Worm (Caenorhabditis elegans): ENCODE data around the gene ldb-1.

Gene ldb-1

ce11 chrX:11036114-11037087 lies 7.7 kb downstream of the ldb-1 start:
- TF ChIP-seq W03F9.2 (tag; optimal IDR thresholded peaks at IDR 0.05): no peak
- TF ChIP-seq him-1 (tag; optimal IDR thresholded peaks at IDR 0.05): no peak
- no peak for TF ChIP-seq dao-5 (tag; optimal IDR thresholded peaks at IDR 0.05)

- TF ChIP-seq W03F9.2 (tag; optimal IDR thresholded peaks at IDR 0.05) (no peak), him-1 (tag; optimal IDR thresholded peaks at IDR 0.05) (no peak), dao-5 (tag; optimal IDR thresholded peaks at IDR 0.05) (no peak)
Observed at ce11 chrX:11038221-11038620, 9.5 kb downstream of the ldb-1 start.

ce11 chrX:11042777-11043176 lies 14.1 kb downstream of the ldb-1 start, which contains the start of gene C09F12.3:
Gene C09F12.3 (minus strand): TSS chrX:11042877.
- TF ChIP-seq him-1 (tag; optimal IDR thresholded peaks at IDR 0.05) (no peak), W03F9.2 (tag; optimal IDR thresholded peaks at IDR 0.05) (no peak), dao-5 (tag; optimal IDR thresholded peaks at IDR 0.05) (no peak)

- TF ChIP-seq dao-5 (tag; optimal IDR thresholded peaks at IDR 0.05): no peak
- no peak for TF ChIP-seq W03F9.2 (tag; optimal IDR thresholded peaks at IDR 0.05)
- TF ChIP-seq him-1 (tag; optimal IDR thresholded peaks at IDR 0.05): no peak
Observed at ce11 chrX:11047183-11047582, 18.5 kb downstream of the ldb-1 start, which contains the start of gene clc-1. Gene clc-1 (plus strand): TSS chrX:11047446.

ce11 chrX:11050335-11050734 lies 21.6 kb downstream of the ldb-1 start:
- TF ChIP-seq him-1 (tag; optimal IDR thresholded peaks at IDR 0.05): no peak
- no peak for TF ChIP-seq dao-5 (tag; optimal IDR thresholded peaks at IDR 0.05)
- TF ChIP-seq W03F9.2 (tag; optimal IDR thresholded peaks at IDR 0.05): no peak

- TF ChIP-seq W03F9.2 (tag; optimal IDR thresholded peaks at IDR 0.05): no peak
- no peak for TF ChIP-seq him-1 (tag; optimal IDR thresholded peaks at IDR 0.05)
- TF ChIP-seq dao-5 (tag; optimal IDR thresholded peaks at IDR 0.05): no peak
Observed at ce11 chrX:11053615-11054014, 24.9 kb downstream of the ldb-1 start, which contains the start of gene C09F12.2. Gene C09F12.2 (plus strand): TSS chrX:11053915.

- TF ChIP-seq dao-5 (tag; optimal IDR thresholded peaks at IDR 0.05) (no peak), W03F9.2 (tag; optimal IDR thresholded peaks at IDR 0.05) (no peak), him-1 (tag; optimal IDR thresholded peaks at IDR 0.05) (no peak)
Observed at ce11 chrX:11057028-11057427, 28.3 kb downstream of the ldb-1 start, which contains the start of gene lpr-3. Gene lpr-3 (plus strand): TSS chrX:11057401.

- no peak for TF ChIP-seq dao-5 (tag; optimal IDR thresholded peaks at IDR 0.05)
- no peak for TF ChIP-seq him-1 (tag; optimal IDR thresholded peaks at IDR 0.05)
- TF ChIP-seq W03F9.2 (tag; optimal IDR thresholded peaks at IDR 0.05): no peak
Observed at ce11 chrX:11059744-11060143, 31.0 kb downstream of the ldb-1 start, which contains the start of gene lpr-6. Gene lpr-6 (plus strand): TSS chrX:11059994.

- TF ChIP-seq him-1 (tag; optimal IDR thresholded peaks at IDR 0.05) (no peak), dao-5 (tag; optimal IDR thresholded peaks at IDR 0.05) (no peak), W03F9.2 (tag; optimal IDR thresholded peaks at IDR 0.05) (no peak)
Observed at ce11 chrX:11060940-11061339, 32.2 kb downstream of the ldb-1 start.

ce11 chrX:11061904-11062303 lies 33.2 kb downstream of the ldb-1 start, which contains the start of gene lpr-5:
Gene lpr-5 (plus strand): TSS chrX:11062123.
- TF ChIP-seq dao-5 (tag; optimal IDR thresholded peaks at IDR 0.05) (no peak), him-1 (tag; optimal IDR thresholded peaks at IDR 0.05) (no peak), W03F9.2 (tag; optimal IDR thresholded peaks at IDR 0.05) (no peak)

- TF ChIP-seq dao-5 (tag; optimal IDR thresholded peaks at IDR 0.05): no peak
- no peak for TF ChIP-seq him-1 (tag; optimal IDR thresholded peaks at IDR 0.05)
- TF ChIP-seq W03F9.2 (tag; optimal IDR thresholded peaks at IDR 0.05): no peak
Observed at ce11 chrX:11064799-11065198, 36.1 kb downstream of the ldb-1 start, which contains the start of gene lpr-4. Gene lpr-4 (plus strand): TSS chrX:11065126.

- TF ChIP-seq him-1 (tag; optimal IDR thresholded peaks at IDR 0.05) (no peak), W03F9.2 (tag; optimal IDR thresholded peaks at IDR 0.05) (no peak), dao-5 (tag; optimal IDR thresholded peaks at IDR 0.05) (no peak)
Observed at ce11 chrX:11067256-11067655, 38.5 kb downstream of the ldb-1 start.

ce11 chrX:11068334-11068733 lies 39.6 kb downstream of the ldb-1 start, which contains the start of gene apt-9:
Gene apt-9 (plus strand): TSS chrX:11068527.
- TF ChIP-seq W03F9.2 (tag; optimal IDR thresholded peaks at IDR 0.05) (no peak), him-1 (tag; optimal IDR thresholded peaks at IDR 0.05) (no peak), dao-5 (tag; optimal IDR thresholded peaks at IDR 0.05) (no peak)

ce11 chrX:11072701-11073100 lies 44.0 kb downstream of the ldb-1 start:
- no peak for TF ChIP-seq W03F9.2 (tag; optimal IDR thresholded peaks at IDR 0.05)
- TF ChIP-seq dao-5 (tag; optimal IDR thresholded peaks at IDR 0.05): no peak
- no peak for TF ChIP-seq him-1 (tag; optimal IDR thresholded peaks at IDR 0.05)
